Fruit fly (Drosophila melanogaster) whole organism, embryonic: ENCODE data around the gene CG11723.

Source experiments
- CG10654 ChIP-seq: fragments of 200-800 bp; sonication (Bioruptor generic); optimal IDR thresholded peaks from 2 replicates; lab custom pipeline; 2016; ENCODE audit warnings: missing biosample characterization, missing genetic modification characterization
- CG11560 ChIP-seq: fragments of 200-800 bp; sonication (Bioruptor generic); IDR thresholded peaks from 3 replicates; pipeline ENCODE4 v1.3.6; 2022; ENCODE audit warnings: missing biosample characterization, missing genetic modification characterization
- CG12236 ChIP-seq: fragments of 200-800 bp; sonication (Bioruptor generic); optimal IDR thresholded peaks from 2 replicates; lab custom pipeline; 2016; ENCODE audit warnings: missing biosample characterization, missing genetic modification characterization
- CG1529 ChIP-seq: fragments of 200-800 bp; sonication (Bioruptor generic); optimal IDR thresholded peaks from 3 replicates; lab custom pipeline; 2018; ENCODE audit warnings: missing biosample characterization, missing genetic modification characterization
- CG15479 ChIP-seq: fragments of 200-800 bp; sonication (Bioruptor generic); optimal IDR thresholded peaks from 3 replicates; lab custom pipeline; 2019; ENCODE audit warnings: missing biosample characterization, mild to moderate bottlenecking, missing genetic modification characterization, moderate library complexity
- CG15514 ChIP-seq: fragments of 200-800 bp; sonication (Bioruptor generic); optimal IDR thresholded peaks from 3 replicates; lab custom pipeline; 2017; ENCODE audit warnings: missing biosample characterization, missing genetic modification characterization, mild to moderate bottlenecking, moderate library complexity, missing genetic modification reagents
- CG16813 ChIP-seq: fragments of 200-800 bp; sonication (Bioruptor generic); IDR thresholded peaks from 3 replicates; pipeline ENCODE4 v1.3.6; 2022; ENCODE audit warnings: missing biosample characterization, missing genetic modification characterization; ENCODE audit not compliant: partially characterized antibody
- CG17829 ChIP-seq: fragments of 200-800 bp; optimal IDR thresholded peaks from 2 replicates; lab custom pipeline; 2019; ENCODE audit warnings: missing biosample characterization, mild to moderate bottlenecking, missing genetic modification characterization, moderate library complexity
- CG30020 ChIP-seq: fragments of 200-800 bp; optimal IDR thresholded peaks from 2 replicates; lab custom pipeline; 2019; ENCODE audit warnings: missing biosample characterization, mild to moderate bottlenecking, missing genetic modification characterization, moderate library complexity
- CG34422 ChIP-seq: fragments of 200-800 bp; sonication (Bioruptor generic); IDR thresholded peaks from 3 replicates; pipeline ENCODE4 v1.3.6; 2022; ENCODE audit warnings: missing biosample characterization, missing genetic modification characterization
- CG3838 ChIP-seq: fragments of 200-800 bp; sonication (Bioruptor generic); optimal IDR thresholded peaks from 3 replicates; lab custom pipeline; 2016; ENCODE audit warnings: missing biosample characterization, missing genetic modification characterization
- CG3995 ChIP-seq: fragments of 200-800 bp; sonication (Bioruptor generic); optimal IDR thresholded peaks from 3 replicates; lab custom pipeline; 2016; ENCODE audit warnings: missing biosample characterization, missing genetic modification characterization
- CG4617 ChIP-seq: fragments of 200-800 bp; sonication (Bioruptor generic); optimal IDR thresholded peaks from 3 replicates; lab custom pipeline; 2016; ENCODE audit warnings: missing biosample characterization, missing genetic modification characterization, borderline replicate concordance
- CG6272 ChIP-seq: fragments of 200-800 bp; sonication (Bioruptor generic); IDR thresholded peaks from 2 replicates; pipeline ENCODE4 v1.3.6; 2022; ENCODE audit warnings: missing biosample characterization, missing genetic modification characterization
- CG6689 ChIP-seq: fragments of 200-800 bp; sonication (Bioruptor generic); IDR thresholded peaks from 2 replicates; pipeline ENCODE4 v1.3.6; 2022; ENCODE audit warnings: missing biosample characterization, missing genetic modification characterization
- CG6854 ChIP-seq: fragments of 200-800 bp; sonication (Bioruptor generic); optimal IDR thresholded peaks from 3 replicates; lab custom pipeline; 2017; ENCODE audit warnings: missing biosample characterization, mild to moderate bottlenecking, missing genetic modification characterization
- CG7556 ChIP-seq: fragments of 200-800 bp; sonication (Bioruptor generic); optimal IDR thresholded peaks from 2 replicates; lab custom pipeline; 2017; ENCODE audit warnings: missing biosample characterization, mild to moderate bottlenecking, missing genetic modification characterization
- CG7987 ChIP-seq: fragments of 200-800 bp; sonication (Bioruptor generic); optimal IDR thresholded peaks from 2 replicates; lab custom pipeline; 2018; ENCODE audit warnings: missing biosample characterization, mild to moderate bottlenecking, missing genetic modification characterization, moderate library complexity
- CG9609 ChIP-seq: fragments of 200-800 bp; sonication (Bioruptor generic); optimal IDR thresholded peaks from 3 replicates; lab custom pipeline; 2016; ENCODE audit warnings: missing biosample characterization, missing genetic modification characterization
- CG9932 ChIP-seq: fragments of 200-800 bp; sonication (Bioruptor generic); IDR thresholded peaks from 2 replicates; pipeline ENCODE4 v1.3.6; 2022; ENCODE audit warnings: missing biosample characterization, missing genetic modification characterization
- Doc3 ChIP-seq: fragments of 200-800 bp; sonication (Bioruptor generic); IDR thresholded peaks from 3 replicates; pipeline ENCODE4 v1.3.6; 2022; ENCODE audit warnings: missing biosample characterization, missing genetic modification characterization; ENCODE audit not compliant: partially characterized antibody
- Eip74EF ChIP-seq, 2 experiments: fragments of 200-800 bp in 1 of 2; fragments of >200 bp in 1 of 2; sonication (Bioruptor generic) in 1 of 2; optimal IDR thresholded peaks; 2 replicates each; lab custom pipeline; 2017 to 2019; ENCODE audit warnings: missing biosample characterization in 2 of 2, missing genetic modification characterization in 2 of 2, mild to moderate bottlenecking in 1 of 2, moderate library complexity in 1 of 2
- Ets97D ChIP-seq: fragments of 200-800 bp; sonication (Bioruptor generic); optimal IDR thresholded peaks from 3 replicates; lab custom pipeline; 2016; ENCODE audit warnings: missing biosample characterization, missing genetic modification characterization
- Fer1 ChIP-seq: fragments of 200-800 bp; sonication (Bioruptor generic); optimal IDR thresholded peaks from 2 replicates; lab custom pipeline; 2017; ENCODE audit warnings: missing biosample characterization, mild to moderate bottlenecking, missing genetic modification characterization
- Gsc ChIP-seq: fragments of 200-800 bp; sonication (Bioruptor generic); IDR thresholded peaks from 2 replicates; pipeline ENCODE4 v1.3.6; 2022; ENCODE audit warnings: missing biosample characterization, missing genetic modification characterization
- Hey ChIP-seq: fragments of 200-800 bp; sonication (Bioruptor generic); optimal IDR thresholded peaks from 3 replicates; lab custom pipeline; 2018; ENCODE audit warnings: missing biosample characterization, mild to moderate bottlenecking, missing genetic modification characterization
- NFAT ChIP-seq: fragments of 200-800 bp; sonication (Bioruptor generic); IDR thresholded peaks from 2 replicates; pipeline ENCODE4 v1.3.6; 2022; ENCODE audit warnings: missing biosample characterization, missing genetic modification characterization
- Oaz ChIP-seq: fragments of 200-800 bp; sonication (Bioruptor generic); IDR thresholded peaks from 2 replicates; pipeline ENCODE4 v1.3.6; 2022; ENCODE audit warnings: missing biosample characterization, missing genetic modification characterization
- TFAM ChIP-seq: fragments of 200-800 bp; sonication (Bioruptor generic); optimal IDR thresholded peaks from 2 replicates; lab custom pipeline; 2017; ENCODE audit warnings: missing biosample characterization, missing genetic modification characterization, inconsistent platforms
- Xrp1 ChIP-seq: fragments of 200-800 bp; sonication (Bioruptor generic); IDR thresholded peaks from 2 replicates; pipeline ENCODE4 v1.3.6; 2022; ENCODE audit warnings: missing biosample characterization, missing genetic modification characterization
- emc ChIP-seq: fragments of 200-800 bp; sonication (Bioruptor generic); optimal IDR thresholded peaks from 2 replicates; lab custom pipeline; 2016; ENCODE audit warnings: missing biosample characterization, missing genetic modification characterization
- ewg ChIP-seq: fragments of 200-800 bp; sonication (Bioruptor generic); optimal IDR thresholded peaks from 3 replicates; lab custom pipeline; 2017; ENCODE audit warnings: mild to moderate bottlenecking, missing biosample characterization, missing genetic modification reagents, missing genetic modification characterization
- fd3F ChIP-seq: fragments of 200-800 bp; sonication (Bioruptor generic); optimal IDR thresholded peaks from 2 replicates; lab custom pipeline; 2018; ENCODE audit warnings: missing biosample characterization, mild to moderate bottlenecking, missing genetic modification characterization, moderate library complexity
- gce ChIP-seq: fragments of 200-800 bp; sonication (Bioruptor generic); IDR thresholded peaks from 3 replicates; pipeline ENCODE4 v1.3.6; 2022; ENCODE audit warnings: missing biosample characterization, missing genetic modification characterization
- jigr1 ChIP-seq: fragments of 200-800 bp; sonication (Bioruptor generic); IDR thresholded peaks from 3 replicates; pipeline ENCODE4 v1.3.6; 2022; ENCODE audit warnings: missing biosample characterization, missing genetic modification characterization
- kni ChIP-seq: fragments of 200-800 bp; sonication (Bioruptor generic); optimal IDR thresholded peaks from 3 replicates; lab custom pipeline; 2017; ENCODE audit warnings: mild to moderate bottlenecking, missing biosample characterization, missing genetic modification reagents, missing genetic modification characterization
- luna ChIP-seq: fragments of 200-800 bp; sonication (Bioruptor generic); optimal IDR thresholded peaks from 2 replicates; lab custom pipeline; 2016; ENCODE audit warnings: missing biosample characterization, missing genetic modification characterization
- pros ChIP-seq: fragments of 200-800 bp; sonication (Bioruptor generic); optimal IDR thresholded peaks from 3 replicates; lab custom pipeline; 2019; ENCODE audit warnings: missing biosample characterization, mild to moderate bottlenecking, missing genetic modification characterization, moderate library complexity
- pum ChIP-seq: fragments of 200-800 bp; sonication (Bioruptor generic); optimal IDR thresholded peaks from 2 replicates; lab custom pipeline; 2016; ENCODE audit warnings: missing biosample characterization, missing genetic modification characterization
- rib ChIP-seq: fragments of 200-800 bp; sonication (Bioruptor generic); IDR thresholded peaks from 2 replicates; pipeline ENCODE4 v1.3.6; 2022; ENCODE audit warnings: missing biosample characterization, missing genetic modification characterization
- sens-2 ChIP-seq: fragments of 200-800 bp; sonication (Bioruptor generic); IDR thresholded peaks from 2 replicates; pipeline ENCODE4 v1.3.6; 2022; ENCODE audit warnings: missing biosample characterization, missing genetic modification characterization
- sim ChIP-seq: fragments of 200-800 bp; sonication (Bioruptor generic); IDR thresholded peaks from 2 replicates; pipeline ENCODE4 v1.3.6; 2022; ENCODE audit warnings: missing biosample characterization, missing genetic modification characterization
- so ChIP-seq: fragments of 200-800 bp; sonication (Bioruptor generic); IDR thresholded peaks from 3 replicates; pipeline ENCODE4 v1.3.6; 2022; ENCODE audit warnings: missing biosample characterization, missing genetic modification characterization
- tll ChIP-seq, 2 experiments: fragments of 200-800 bp in 1 of 2; fragments of >200 bp in 1 of 2; sonication (Bioruptor generic) in 1 of 2; optimal IDR thresholded peaks; 2 replicates each; lab custom pipeline; 2017 to 2019; ENCODE audit warnings: missing biosample characterization in 2 of 2, missing genetic modification characterization in 2 of 2, mild to moderate bottlenecking in 1 of 2, moderate library complexity in 1 of 2
- tna ChIP-seq: fragments of 200-800 bp; sonication (Bioruptor generic); IDR thresholded peaks from 2 replicates; pipeline ENCODE4 v1.3.6; 2022; ENCODE audit warnings: missing biosample characterization, missing genetic modification characterization; ENCODE audit not compliant: partially characterized antibody
- toy ChIP-seq: fragments of 200-800 bp; sonication (Bioruptor generic); IDR thresholded peaks from 2 replicates; pipeline ENCODE4 v1.3.6; 2022; ENCODE audit warnings: missing biosample characterization, missing genetic modification characterization
- tx ChIP-seq: fragments of 200-800 bp; sonication (Bioruptor generic); optimal IDR thresholded peaks from 2 replicates; lab custom pipeline; 2016; ENCODE audit warnings: missing biosample characterization, missing genetic modification characterization
- zen2 ChIP-seq: fragments of 200-800 bp; sonication (Bioruptor generic); IDR thresholded peaks from 3 replicates; pipeline ENCODE4 v1.3.6; 2022; ENCODE audit warnings: missing biosample characterization, missing genetic modification characterization; ENCODE audit not compliant: partially characterized antibody

CG11723 gene

dm6 chr2L:2165864-2166263 lies 18.8 kb upstream of the CG11723 start (continued):
- TF ChIP-seq CG9932 (no peak), CG12236 (GFP tag; lab: Kevin White, UChicago) (no peak), CG10654 (GFP tag; lab: Kevin White, UChicago) (no peak), CG11560 (tag; lab: Robert Waterston, UW) (no peak), Oaz (GFP tag; lab: Robert Waterston, UW) (no peak), CG6689 (GFP tag; lab: Robert Waterston, UW) (no peak), CG7556 (GFP tag; lab: Kevin White, UChicago) (no peak), CG6854 (GFP tag; lab: Kevin White, UChicago) (no peak), CG6272 (GFP tag; lab: Robert Waterston, UW) (no peak), tna (GFP tag; lab: Robert Waterston, UW) (no peak), zen2 (GFP tag; lab: Robert Waterston, UW) (no peak), jigr1 (GFP tag; lab: Robert Waterston, UW) (no peak), CG34422 (GFP tag; lab: Robert Waterston, UW) (no peak), CG15514 (GFP tag; lab: Kevin White, UChicago) (peak; percentile 21), CG3995 (GFP tag; lab: Kevin White, UChicago) (no peak), toy (GFP tag; lab: Robert Waterston, UW) (no peak), Gsc (GFP tag; lab: Robert Waterston, UW) (no peak)

dm6 chr2L:2165238-2165577 lies 18.1 kb upstream of the CG11723 start:
- TF ChIP-seq gce (GFP tag; lab: Robert Waterston, UW) (no peak), pros (GFP tag; lab: Kevin White, UChicago) (peak; percentile 61), tll (GFP tag; optimal IDR thresholded peaks at IDR 0.05; lab: Kevin White, UChicago) (peak in 1 of 2 experiments; percentile 77), kni (GFP tag; lab: Kevin White, UChicago) (peak; percentile 47), sim (no peak), CG15479 (GFP tag; lab: Kevin White, UChicago) (peak; percentile 71), CG7987 (no peak), Eip74EF (GFP tag; optimal IDR thresholded peaks at IDR 0.05; lab: Kevin White, UChicago) (no peak), CG17829 (tag; lab: Kevin White, UChicago) (no peak)

- TF ChIP-seq Xrp1 (GFP tag; lab: Robert Waterston, UW): peak; percentile 93
- TF ChIP-seq CG1529 (GFP tag; lab: Kevin White, UChicago): peak; percentile 48
- peak; percentile 5 for TF ChIP-seq CG4617 (GFP tag; lab: Kevin White, UChicago)
- TF ChIP-seq CG9609 (GFP tag; lab: Kevin White, UChicago): peak; percentile 7
- TF ChIP-seq rib (GFP tag; lab: Robert Waterston, UW): no peak
- 0 out of 3 replicates have a peak, but pooled peaks have one; percentile 55 for TF ChIP-seq so
- no peak for TF ChIP-seq Hey (tag; lab: Kevin White, UChicago)
- peak; percentile 45; the same call in 1 of the 2 replicates for TF ChIP-seq sens-2 (GFP tag; lab: Robert Waterston, UW)
- TF ChIP-seq emc (GFP tag; lab: Kevin White, UChicago): no peak
- TF ChIP-seq CG3838: no peak
- no peak for TF ChIP-seq CG7987
- TF ChIP-seq NFAT (GFP tag; lab: Robert Waterston, UW): no peak
- TF ChIP-seq Ets97D (GFP tag; lab: Kevin White, UChicago): peak; percentile 5
- no peak for TF ChIP-seq ewg (GFP tag; lab: Kevin White, UChicago)
- TF ChIP-seq CG30020 (tag; lab: Kevin White, UChicago): peak; percentile 21
- TF ChIP-seq fd3F (GFP tag; lab: Kevin White, UChicago): no peak
- TF ChIP-seq Doc3 (GFP tag; lab: Robert Waterston, UW): no peak
- TF ChIP-seq tx (GFP tag; lab: Kevin White, UChicago): peak; percentile 44
- no peak for TF ChIP-seq TFAM
- no peak for TF ChIP-seq CG16813 (GFP tag; lab: Robert Waterston, UW)
- TF ChIP-seq luna (GFP tag; lab: Kevin White, UChicago): no peak
- no peak for TF ChIP-seq Fer1 (GFP tag; lab: Kevin White, UChicago)
- TF ChIP-seq pum: peak; percentile 53
Measured at dm6 chr2L:2164520-2165237, 17.6 kb upstream of the CG11723 start.
